Worm (Caenorhabditis elegans) whole organism, L2 larva: ENCODE measurements around the gene F21D9.1.

Experiments used
- F13H6.1 ChIP-seq: sonication (generic microtip); optimal IDR thresholded peaks from 2 replicates; lab custom pipeline; 2016; ENCODE audit warnings: missing genetic modification characterization, missing compliant biosample characterization
- lin-11 ChIP-seq: fragments of 150-350 bp; sonication (generic microtip); optimal IDR thresholded peaks from 2 replicates; lab custom pipeline; 2014; ENCODE audit warnings: missing biosample characterization, missing genetic modification characterization, inconsistent platforms, mixed read lengths
- nhr-11 ChIP-seq: fragments of 150-350 bp; optimal IDR thresholded peaks from 2 replicates; lab custom pipeline; 2014; ENCODE audit warnings: missing biosample characterization, missing genetic modification characterization
- nhr-129 ChIP-seq: fragments of 150-350 bp; optimal IDR thresholded peaks from 2 replicates; lab custom pipeline; 2014; ENCODE audit warnings: missing biosample characterization, missing genetic modification characterization
- nhr-237 ChIP-seq: fragments of 150-350 bp; optimal IDR thresholded peaks from 2 replicates; lab custom pipeline; 2014; ENCODE audit warnings: missing biosample characterization, missing genetic modification characterization
- skn-1 ChIP-seq: sonication (generic microtip); optimal IDR thresholded peaks from 2 replicates; lab custom pipeline; 2017; ENCODE audit warnings: missing biosample characterization, missing genetic modification characterization
- sma-9 ChIP-seq, 2 experiments: fragments of 150-350 bp in 1 of 2; sonication (generic microtip) in 1 of 2; optimal IDR thresholded peaks; 2 replicates each; lab custom pipeline; 2014 to 2016; ENCODE audit warnings: missing genetic modification characterization in 2 of 2, mild to moderate bottlenecking in 1 of 2, missing biosample characterization in 1 of 2, missing compliant biosample characterization in 1 of 2, missing genetic modification reagents in 1 of 2, moderate library complexity in 1 of 2

ce11 chrV:19217675-19218074 is 46.6 kb upstream of the F21D9.1 start, which contains the start of gene oac-49:
- TF ChIP-seq F13H6.1 (tag; lab: Kevin White, UChicago), result no peak
- TF ChIP-seq skn-1, result no peak
- no peak for TF ChIP-seq nhr-129 (tag; lab: Kevin White, UChicago)
- no peak for TF ChIP-seq nhr-11 (tag; lab: Kevin White, UChicago)
- TF ChIP-seq nhr-237, result no peak
- TF ChIP-seq sma-9 (GFP tag; optimal IDR thresholded peaks at IDR 0.05; lab: Kevin White, UChicago), result no peak
- no peak for TF ChIP-seq sma-9 (tag; optimal IDR thresholded peaks at IDR 0.05; lab: Kevin White, UChicago)
- no peak for TF ChIP-seq lin-11
